Fruit fly (Drosophila melanogaster) whole organism, adult: Measurements from ENCODE around the gene CG11663.

Source experiments
- CG12768 ChIP-seq: fragments of 200-800 bp; sonication (Bioruptor generic); optimal IDR thresholded peaks from 2 replicates; lab custom pipeline; 2017; ENCODE audit warnings: missing biosample characterization, missing genetic modification characterization, mild to moderate bottlenecking, moderate library complexity, missing genetic modification reagents
- CG14711 ChIP-seq: fragments of 200-800 bp; sonication (Bioruptor generic); optimal IDR thresholded peaks from 2 replicates; lab custom pipeline; 2018; ENCODE audit warnings: missing biosample characterization, mild to moderate bottlenecking, missing genetic modification characterization, moderate library complexity
- CG1620 ChIP-seq: fragments of 200-800 bp; sonication (Bioruptor generic); optimal IDR thresholded peaks from 2 replicates; lab custom pipeline; 2016; ENCODE audit warnings: missing biosample characterization, missing genetic modification characterization
- CG5204 ChIP-seq: fragments of 200-800 bp; sonication (Bioruptor generic); optimal IDR thresholded peaks from 2 replicates; lab custom pipeline; 2016; ENCODE audit warnings: missing biosample characterization, missing genetic modification characterization
- CG7045 ChIP-seq: fragments of 200-800 bp; sonication (Bioruptor generic); optimal IDR thresholded peaks from 2 replicates; lab custom pipeline; 2017; ENCODE audit warnings: missing biosample characterization, mild to moderate bottlenecking, missing genetic modification characterization
- CG7101 ChIP-seq: fragments of 200-800 bp; sonication (Bioruptor generic); optimal IDR thresholded peaks from 2 replicates; lab custom pipeline; 2018; ENCODE audit warnings: missing biosample characterization, mild to moderate bottlenecking, missing genetic modification characterization, moderate library complexity
- Clk ChIP-seq: fragments of 200-800 bp; sonication (Bioruptor generic); optimal IDR thresholded peaks from 2 replicates; lab custom pipeline; 2017; ENCODE audit warnings: missing biosample characterization, missing genetic modification characterization
- Hr96 ChIP-seq: fragments of 200-800 bp; sonication (Bioruptor generic); optimal IDR thresholded peaks from 2 replicates; lab custom pipeline; 2016; ENCODE audit warnings: missing biosample characterization, missing genetic modification characterization
- bab1 ChIP-seq: fragments of 200-800 bp; sonication (Bioruptor generic); optimal IDR thresholded peaks from 3 replicates; lab custom pipeline; 2019; ENCODE audit warnings: missing biosample characterization, mild to moderate bottlenecking, missing genetic modification characterization, moderate library complexity
- cnc ChIP-seq, 2 experiments: fragments of >200 bp; optimal IDR thresholded peaks; 2 replicates each; lab custom pipeline; 2017
- kay ChIP-seq: fragments of 200-800 bp; sonication (Bioruptor generic); peaks from one replicate; lab custom pipeline; 2016; ENCODE audit warnings: missing biosample characterization, missing genetic modification characterization, borderline replicate concordance
- ovo ChIP-seq: fragments of 200-800 bp; sonication (Bioruptor generic); optimal IDR thresholded peaks from 2 replicates; lab custom pipeline; 2016; ENCODE audit warnings: missing biosample characterization, missing genetic modification characterization
- pad ChIP-seq: fragments of 200-800 bp; sonication (Bioruptor generic); optimal IDR thresholded peaks from 3 replicates; lab custom pipeline; 2017; ENCODE audit warnings: missing biosample characterization, missing genetic modification characterization, mild to moderate bottlenecking, moderate library complexity, missing genetic modification reagents
- tj ChIP-seq: fragments of 200-800 bp; sonication (Bioruptor generic); optimal IDR thresholded peaks from 3 replicates; lab custom pipeline; 2017; ENCODE audit warnings: missing biosample characterization, mild to moderate bottlenecking, missing genetic modification characterization, moderate library complexity

dm6 chrX:868441-868840 lies 25.8 kb upstream of the CG11663 start:
- TF ChIP-seq Clk (no peak), cnc (optimal IDR thresholded peaks at IDR 0.05; lab: Kevin White, UChicago) (no peak), CG7101 (tag; lab: Kevin White, UChicago) (no peak), CG7045 (GFP tag; lab: Kevin White, UChicago) (no peak), Hr96 (no peak), CG12768 (GFP tag; lab: Kevin White, UChicago) (no peak), CG5204 (GFP tag; lab: Kevin White, UChicago) (no peak), bab1 (GFP tag; lab: Kevin White, UChicago) (no peak), pad (no peak), CG1620 (GFP tag; lab: Kevin White, UChicago) (no peak), ovo (GFP tag; lab: Kevin White, UChicago) (no peak), tj (GFP tag; lab: Kevin White, UChicago) (no peak), CG14711 (tag; lab: Kevin White, UChicago) (no peak), kay (GFP tag; lab: Kevin White, UChicago) (no peak)
